Fruit fly (Drosophila melanogaster) whole organism: Measurements from ENCODE around the gene CG16865.

Source experiments
- CG8478 ChIP-seq: fragments of >200 bp; optimal IDR thresholded peaks from 2 replicates; lab custom pipeline; 2018; ENCODE audit warnings: inconsistent platforms
- Dll ChIP-seq: fragments of >200 bp; optimal IDR thresholded peaks from 2 replicates; lab custom pipeline; 2017
- pan ChIP-seq: fragments of >200 bp; optimal IDR thresholded peaks from 2 replicates; lab custom pipeline; 2017
- psq ChIP-seq: fragments of >200 bp; optimal IDR thresholded peaks from 2 replicates; lab custom pipeline; 2017
- usp ChIP-seq: fragments of >200 bp; optimal IDR thresholded peaks from 2 replicates; lab custom pipeline; 2017; ENCODE audit warnings: missing biosample characterization, missing genetic modification characterization, mixed read lengths

dm6 chr2L:13838647-13839390 lies 27.5 kb downstream of the CG16865 start:
- no peak for TF ChIP-seq CG8478
- TF ChIP-seq psq (lab: Kevin White, UChicago) = no peak
- no peak for TF ChIP-seq pan
- TF ChIP-seq Dll = no peak
- no peak for TF ChIP-seq usp (GFP tag; lab: Kevin White, UChicago)
